Worm (Caenorhabditis elegans): ENCODE data around the gene pqn-62.

ce11 chrX:5193402-5193801 lies 2.5 kb upstream of the pqn-62 start:
- TF ChIP-seq nhr-237 (tag; optimal IDR thresholded peaks at IDR 0.05) (no peak), ama-1 (optimal IDR thresholded peaks at IDR 0.05) (no peak), fos-1 (tag; optimal IDR thresholded peaks at IDR 0.05) (no peak), egl-27 (tag; optimal IDR thresholded peaks at IDR 0.05) (no peak), blmp-1 (tag; optimal IDR thresholded peaks at IDR 0.05; ENCODE audit: insufficient read depth) (no peak), elt-1 (tag; optimal IDR thresholded peaks at IDR 0.05) (no peak), alr-1 (tag; optimal IDR thresholded peaks at IDR 0.05) (no peak), F13H6.1 (tag; optimal IDR thresholded peaks at IDR 0.05) (no peak), mab-5 (tag; optimal IDR thresholded peaks at IDR 0.05) (no peak), aly-2 (tag; optimal IDR thresholded peaks at IDR 0.05) (no peak), ztf-11 (tag; optimal IDR thresholded peaks at IDR 0.05) (no peak), nhr-12 (tag; optimal IDR thresholded peaks at IDR 0.05) (no peak), elt-3 (tag; optimal IDR thresholded peaks at IDR 0.05) (no peak)
